Worm (Caenorhabditis elegans): Measurements from ENCODE around the gene ncx-8.

The ncx-8 gene

ce11 chrV:4964671-4965420 is 22.2 kb downstream of the ncx-8 start:
- TF ChIP-seq elt-2 (tag; optimal IDR thresholded peaks at IDR 0.05) = peak; percentile 85
- no peak for TF ChIP-seq elt-1 (tag; optimal IDR thresholded peaks at IDR 0.05)
- no peak for TF ChIP-seq nhr-77 (tag; optimal IDR thresholded peaks at IDR 0.05)
- TF ChIP-seq pha-4 (tag; optimal IDR thresholded peaks at IDR 0.05) = peak; percentile 78
- no peak for TF ChIP-seq nhr-28 (tag; optimal IDR thresholded peaks at IDR 0.05)
- no peak for TF ChIP-seq nhr-11 (tag; optimal IDR thresholded peaks at IDR 0.05)
- TF ChIP-seq ceh-28 (tag; optimal IDR thresholded peaks at IDR 0.05) = no peak
- no peak for TF ChIP-seq R02D3.7 (tag; optimal IDR thresholded peaks at IDR 0.05)
- no peak for TF ChIP-seq nhr-237 (tag; optimal IDR thresholded peaks at IDR 0.05)
- no peak for TF ChIP-seq mml-1 (tag; optimal IDR thresholded peaks at IDR 0.05)
- no peak for TF ChIP-seq unc-39 (tag; optimal IDR thresholded peaks at IDR 0.05)
- TF ChIP-seq nfya-1 (tag; optimal IDR thresholded peaks at IDR 0.05; ENCODE audit: insufficient read depth) = no peak
- TF ChIP-seq nhr-12 (tag; optimal IDR thresholded peaks at IDR 0.05) = no peak
- TF ChIP-seq sea-2 (GFP tag; optimal IDR thresholded peaks at IDR 0.05) = no peak
- TF ChIP-seq skn-1 (tag; optimal IDR thresholded peaks at IDR 0.05) = peak; percentile 86
- TF ChIP-seq pqm-1 (tag; optimal IDR thresholded peaks at IDR 0.05) = peak; percentile 5
- no peak for TF ChIP-seq nhr-67 (tag; optimal IDR thresholded peaks at IDR 0.05)

DNA sequence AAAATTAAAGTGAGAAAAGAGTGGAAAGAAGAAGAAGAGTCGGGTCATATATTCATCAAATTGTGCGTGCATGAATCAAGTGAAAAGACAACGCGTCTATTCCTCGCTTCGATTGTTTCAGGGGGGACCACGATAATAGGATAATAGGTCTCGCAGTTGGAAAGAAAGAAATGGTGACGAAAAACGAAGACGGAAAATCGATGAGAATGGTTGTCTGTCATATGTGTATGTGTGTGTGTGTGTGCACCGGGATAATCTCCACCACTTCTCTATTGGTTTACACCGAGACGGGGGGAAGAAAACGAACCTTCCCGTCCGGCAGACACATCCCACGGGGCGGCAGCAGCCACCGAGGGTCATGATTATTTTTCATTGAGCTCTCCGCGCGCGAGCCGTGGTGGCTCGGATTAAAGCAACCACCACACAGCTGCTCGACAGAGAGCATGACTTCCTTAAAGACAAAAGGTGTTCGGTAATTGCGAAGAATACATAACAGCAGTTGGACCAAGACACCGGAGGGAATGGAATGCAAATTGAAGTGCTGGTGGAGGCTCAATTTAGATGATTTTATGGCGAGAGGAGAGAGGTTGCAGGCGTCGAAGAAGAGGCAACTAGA is 22.9 kb downstream of the ncx-8 start:
- no peak for TF ChIP-seq unc-62 (GFP tag; optimal IDR thresholded peaks at IDR 0.05)
- no peak for TF ChIP-seq nhr-12 (tag; optimal IDR thresholded peaks at IDR 0.05)
- no peak for TF ChIP-seq tbx-2 (tag; optimal IDR thresholded peaks at IDR 0.05)
- TF ChIP-seq nhr-76 (tag; optimal IDR thresholded peaks at IDR 0.05) = no peak
- no peak for TF ChIP-seq ceh-82 (tag; optimal IDR thresholded peaks at IDR 0.05)
- TF ChIP-seq ama-1 (optimal IDR thresholded peaks at IDR 0.05) = peak; percentile 57

- no peak for TF ChIP-seq fkh-10 (GFP tag; optimal IDR thresholded peaks at IDR 0.05)
Measured at ce11 chrV:4963606-4964005, 23.4 kb downstream of the ncx-8 start.

ce11 chrV:4962968-4963367 is 24.0 kb downstream of the ncx-8 start, which contains the start of gene tam-1:
TSS of gene tam-1 (minus strand) at chrV:4963102.
- TF ChIP-seq pha-4 (tag; optimal IDR thresholded peaks at IDR 0.05) = peak; percentile 32
- peak; percentile 11 for TF ChIP-seq lin-39 (tag; optimal IDR thresholded peaks at IDR 0.05)
- TF ChIP-seq elt-1 (tag; optimal IDR thresholded peaks at IDR 0.05) = no peak
- TF ChIP-seq nhr-67 (tag; optimal IDR thresholded peaks at IDR 0.05) = no peak
- peak; percentile 75 for TF ChIP-seq egl-5 (tag; optimal IDR thresholded peaks at IDR 0.05)
- TF ChIP-seq lin-15B (tag; optimal IDR thresholded peaks at IDR 0.05) = no peak
- TF ChIP-seq hmg-11 (tag; optimal IDR thresholded peaks at IDR 0.05) = peak; percentile 5
- no peak for TF ChIP-seq ceh-16 (tag; optimal IDR thresholded peaks at IDR 0.05)

DNA sequence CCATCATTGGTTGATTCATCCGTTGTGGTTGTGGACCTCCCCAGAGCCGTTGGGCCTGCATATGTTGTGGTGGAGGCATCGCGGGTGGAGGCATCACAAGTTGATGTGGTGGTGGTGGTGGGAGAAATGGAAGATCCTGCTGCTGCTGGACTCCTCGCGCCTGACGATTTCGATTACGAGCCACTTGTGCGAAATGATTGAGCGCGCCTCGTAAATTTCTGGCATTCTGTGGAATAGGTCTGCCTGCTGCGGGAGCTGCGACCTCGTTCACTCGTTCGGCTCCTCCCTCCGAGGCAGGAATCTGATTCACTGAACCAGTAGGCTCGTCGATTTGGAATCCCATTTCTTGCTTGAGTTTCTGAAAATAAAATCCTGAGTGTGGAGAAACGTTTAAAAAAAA is 26.3 kb downstream of the ncx-8 start:
- no peak for TF ChIP-seq tbx-2 (tag; optimal IDR thresholded peaks at IDR 0.05)
- TF ChIP-seq nhr-12 (tag; optimal IDR thresholded peaks at IDR 0.05) = no peak
- no peak for TF ChIP-seq elt-1 (tag; optimal IDR thresholded peaks at IDR 0.05)

- TF ChIP-seq egl-27 (tag; optimal IDR thresholded peaks at IDR 0.05) (no peak), elt-2 (tag; optimal IDR thresholded peaks at IDR 0.05) (no peak), fkh-2 (tag; optimal IDR thresholded peaks at IDR 0.05) (no peak), sea-2 (GFP tag; optimal IDR thresholded peaks at IDR 0.05) (no peak), ZK546.5 (tag; optimal IDR thresholded peaks at IDR 0.05) (no peak), skn-1 (tag; optimal IDR thresholded peaks at IDR 0.05) (no peak), fos-1 (tag; optimal IDR thresholded peaks at IDR 0.05) (no peak), snpc-4 (tag; optimal IDR thresholded peaks at IDR 0.05) (no peak), nhr-12 (tag; optimal IDR thresholded peaks at IDR 0.05) (no peak), ztf-11 (tag; optimal IDR thresholded peaks at IDR 0.05) (no peak), elt-1 (tag; optimal IDR thresholded peaks at IDR 0.05) (no peak), nhr-43 (tag; optimal IDR thresholded peaks at IDR 0.05; ENCODE audit: poor library complexity, severe bottlenecking) (no peak), pha-4 (tag; optimal IDR thresholded peaks at IDR 0.05) (no peak), nhr-77 (tag; optimal IDR thresholded peaks at IDR 0.05) (no peak), aly-2 (tag; optimal IDR thresholded peaks at IDR 0.05) (no peak), nhr-23 (tag; optimal IDR thresholded peaks at IDR 0.05) (no peak), unc-62 (GFP tag; optimal IDR thresholded peaks at IDR 0.05) (no peak), lin-39 (tag; optimal IDR thresholded peaks at IDR 0.05) (no peak)
Measured at ce11 chrV:4957619-4958018, 29.4 kb downstream of the ncx-8 start.
